Fruit fly (Drosophila melanogaster) whole organism, prepupa: ENCODE data around the gene CG6845.

Experiments used
- CG10669 ChIP-seq: fragments of 200-800 bp; sonication (Bioruptor generic); optimal IDR thresholded peaks from 3 replicates; lab custom pipeline; 2018; ENCODE audit warnings: missing biosample characterization, mild to moderate bottlenecking, missing genetic modification characterization, moderate library complexity
- acj6 ChIP-seq: fragments of 200-800 bp; sonication (Bioruptor generic); optimal IDR thresholded peaks from 3 replicates; lab custom pipeline; 2016; ENCODE audit warnings: missing biosample characterization, missing genetic modification characterization
- fkh ChIP-seq: fragments of 200-800 bp; sonication (Bioruptor generic); optimal IDR thresholded peaks from 3 replicates; lab custom pipeline; 2017; ENCODE audit warnings: missing biosample characterization, mild to moderate bottlenecking, missing genetic modification characterization, moderate library complexity

DNA sequence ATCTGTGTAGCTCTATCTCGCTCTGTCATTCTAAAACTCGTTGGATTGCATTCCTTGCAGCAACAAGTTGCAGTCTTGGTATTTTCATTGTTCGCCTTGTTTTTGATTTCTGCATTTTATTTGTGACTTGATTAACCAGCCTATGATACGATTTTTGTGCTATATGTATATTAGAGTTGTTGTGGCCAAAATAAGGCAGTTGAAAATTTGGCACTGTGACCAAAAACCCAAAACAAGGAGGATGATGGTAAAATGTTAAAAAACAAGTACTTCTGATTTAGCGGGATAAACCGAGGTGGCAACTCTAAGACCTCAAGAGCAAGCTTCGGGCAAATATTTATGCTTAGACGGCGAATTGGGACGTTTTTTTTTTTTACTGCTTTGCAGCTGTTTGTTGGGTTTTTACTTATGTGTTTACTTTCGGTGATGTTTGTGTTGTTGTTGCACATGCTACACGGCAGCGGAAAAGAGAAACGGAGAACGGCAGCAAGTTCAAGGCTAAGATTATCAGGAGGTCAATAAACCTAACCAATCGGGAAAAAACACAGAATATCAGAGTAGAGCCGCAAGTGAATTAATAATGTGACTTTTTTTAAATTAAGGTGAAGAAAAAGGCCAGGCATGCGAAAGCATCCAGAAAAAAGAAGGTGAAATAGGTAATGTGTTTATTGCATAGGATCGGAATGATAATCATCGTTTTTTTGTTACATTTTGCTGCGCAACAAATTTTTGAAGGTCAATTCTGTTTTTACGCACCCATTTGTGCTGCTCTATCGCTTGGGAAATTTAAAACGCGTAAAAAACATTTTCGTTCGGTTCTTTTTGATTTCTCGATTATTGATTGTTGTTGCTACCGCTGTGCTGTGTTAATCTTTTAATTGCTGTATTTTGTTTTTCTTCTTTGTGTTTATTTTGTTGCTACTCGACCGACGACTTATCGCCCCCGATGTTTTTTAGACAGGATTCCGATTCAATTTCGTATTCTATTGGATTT lies 6.4 kb upstream of the CG6845 start:
- TF ChIP-seq fkh (GFP tag; lab: Kevin White, UChicago), result peak; percentile 74
- no peak for TF ChIP-seq acj6
- no peak for TF ChIP-seq CG10669 (GFP tag; lab: Kevin White, UChicago)
